Fruit fly (Drosophila melanogaster) whole organism, prepupa: ENCODE results near the gene CtBP.

Source experiments
- Blimp-1 ChIP-seq: fragments of 200-800 bp; sonication (Bioruptor generic); optimal IDR thresholded peaks from 3 replicates; lab custom pipeline; 2017; ENCODE audit warnings: missing biosample characterization, missing genetic modification characterization, mild to moderate bottlenecking, moderate library complexity, missing genetic modification reagents
- CG10631 ChIP-seq: fragments of 200-800 bp; sonication (Bioruptor generic); optimal IDR thresholded peaks from 2 replicates; lab custom pipeline; 2016; ENCODE audit warnings: missing biosample characterization, missing genetic modification characterization
- CG11294 ChIP-seq: fragments of 200-800 bp; sonication (Bioruptor generic); IDR thresholded peaks from 2 replicates; pipeline ENCODE4 v1.3.6; 2022; ENCODE audit warnings: missing biosample characterization, missing genetic modification characterization
- CG11902 ChIP-seq: fragments of 200-800 bp; sonication (Bioruptor generic); optimal IDR thresholded peaks from 3 replicates; lab custom pipeline; 2016; ENCODE audit warnings: missing biosample characterization, missing genetic modification characterization
- CG16779 ChIP-seq: fragments of 200-800 bp; sonication (Bioruptor generic); optimal IDR thresholded peaks from 3 replicates; lab custom pipeline; 2017; ENCODE audit warnings: missing biosample characterization, mild to moderate bottlenecking, missing genetic modification characterization
- CG32006 ChIP-seq: fragments of 200-800 bp; sonication (Bioruptor generic); optimal IDR thresholded peaks from 3 replicates; lab custom pipeline; 2017; ENCODE audit warnings: missing biosample characterization, mild to moderate bottlenecking, missing genetic modification characterization
- CG6276 ChIP-seq: fragments of 200-800 bp; sonication (Bioruptor generic); optimal IDR thresholded peaks from 2 replicates; lab custom pipeline; 2017; ENCODE audit warnings: missing biosample characterization, mild to moderate bottlenecking, missing genetic modification characterization
- CG6808 ChIP-seq: fragments of 200-800 bp; sonication (Bioruptor generic); optimal IDR thresholded peaks from 3 replicates; lab custom pipeline; 2017; ENCODE audit warnings: missing biosample characterization, missing genetic modification characterization, mild to moderate bottlenecking, moderate library complexity, missing genetic modification reagents
- CG7368 ChIP-seq: fragments of 200-800 bp; sonication (Bioruptor generic); optimal IDR thresholded peaks from 3 replicates; lab custom pipeline; 2016; ENCODE audit warnings: missing biosample characterization, missing genetic modification characterization
- CG8119 ChIP-seq: fragments of 200-800 bp; sonication (Bioruptor generic); IDR thresholded peaks from 3 replicates; pipeline ENCODE4 v1.3.6; 2022; ENCODE audit warnings: missing biosample characterization, missing genetic modification characterization
- Eip78C ChIP-seq: fragments of 200-800 bp; sonication (Bioruptor generic); peaks from one replicate; lab custom pipeline; 2016; ENCODE audit warnings: missing biosample characterization, missing genetic modification characterization
- Ets96B ChIP-seq: fragments of 200-800 bp; optimal IDR thresholded peaks from 2 replicates; lab custom pipeline; 2019; ENCODE audit warnings: missing biosample characterization, mild to moderate bottlenecking, missing genetic modification characterization, moderate library complexity
- Gug ChIP-seq: fragments of 200-800 bp; sonication (Bioruptor generic); IDR thresholded peaks from 2 replicates; pipeline ENCODE4 v1.3.6; 2022; ENCODE audit warnings: missing biosample characterization, missing genetic modification characterization
- Hr39 ChIP-seq: fragments of 200-800 bp; sonication (Bioruptor generic); optimal IDR thresholded peaks from 2 replicates; lab custom pipeline; 2016; ENCODE audit warnings: missing biosample characterization, missing genetic modification characterization
- Hr4 ChIP-seq: fragments of 200-800 bp; sonication (Bioruptor generic); optimal IDR thresholded peaks from 3 replicates; lab custom pipeline; 2016; ENCODE audit warnings: missing biosample characterization, missing genetic modification characterization
- Met ChIP-seq: fragments of 200-800 bp; sonication (Bioruptor generic); optimal IDR thresholded peaks from 3 replicates; lab custom pipeline; 2016; ENCODE audit warnings: missing biosample characterization, missing genetic modification characterization
- OdsH ChIP-seq: fragments of 200-800 bp; sonication (Bioruptor generic); optimal IDR thresholded peaks from 3 replicates; lab custom pipeline; 2016; ENCODE audit warnings: missing biosample characterization, missing genetic modification characterization
- Sox102F ChIP-seq: fragments of 200-800 bp; sonication (Bioruptor generic); optimal IDR thresholded peaks from 2 replicates; lab custom pipeline; 2016; ENCODE audit warnings: missing biosample characterization, mild to moderate bottlenecking, missing genetic modification characterization
- Sox14 ChIP-seq: fragments of 200-800 bp; sonication (Bioruptor generic); optimal IDR thresholded peaks from 3 replicates; lab custom pipeline; 2016; ENCODE audit warnings: missing biosample characterization, missing genetic modification characterization
- Sox15 ChIP-seq: fragments of 200-800 bp; sonication (Bioruptor generic); optimal IDR thresholded peaks from 3 replicates; lab custom pipeline; 2016; ENCODE audit warnings: missing biosample characterization, missing genetic modification characterization
- acj6 ChIP-seq: fragments of 200-800 bp; sonication (Bioruptor generic); optimal IDR thresholded peaks from 3 replicates; lab custom pipeline; 2016; ENCODE audit warnings: missing biosample characterization, missing genetic modification characterization
- cyc ChIP-seq: fragments of 200-800 bp; sonication (Bioruptor generic); optimal IDR thresholded peaks from 3 replicates; lab custom pipeline; 2016; ENCODE audit warnings: missing biosample characterization, missing genetic modification characterization
- dac ChIP-seq: fragments of 200-800 bp; sonication (Bioruptor generic); optimal IDR thresholded peaks from 2 replicates; lab custom pipeline; 2017; ENCODE audit warnings: missing biosample characterization, mild to moderate bottlenecking, missing genetic modification characterization
- dsx ChIP-seq: fragments of 200-800 bp; optimal IDR thresholded peaks from 3 replicates; lab custom pipeline; 2019; ENCODE audit warnings: missing biosample characterization, mild to moderate bottlenecking, missing genetic modification characterization, moderate library complexity; ENCODE audit not compliant: poor library complexity, severe bottlenecking
- eg ChIP-seq: fragments of 200-800 bp; sonication (Bioruptor generic); IDR thresholded peaks from 3 replicates; pipeline ENCODE4 v1.3.6; 2022; ENCODE audit warnings: missing biosample characterization, missing genetic modification characterization
- esn ChIP-seq: fragments of 200-800 bp; sonication (Bioruptor generic); optimal IDR thresholded peaks from 2 replicates; lab custom pipeline; 2016; ENCODE audit warnings: missing biosample characterization, mild to moderate bottlenecking, missing genetic modification characterization, moderate library complexity
- fd59A ChIP-seq: fragments of 200-800 bp; sonication (Bioruptor generic); optimal IDR thresholded peaks from 2 replicates; lab custom pipeline; 2017; ENCODE audit warnings: missing biosample characterization, mild to moderate bottlenecking, missing genetic modification characterization, missing genetic modification reagents
- fd85E ChIP-seq: fragments of 200-800 bp; sonication (Bioruptor generic); optimal IDR thresholded peaks from 3 replicates; lab custom pipeline; 2016; ENCODE audit warnings: missing biosample characterization, missing genetic modification characterization
- fkh ChIP-seq: fragments of 200-800 bp; sonication (Bioruptor generic); optimal IDR thresholded peaks from 3 replicates; lab custom pipeline; 2017; ENCODE audit warnings: missing biosample characterization, mild to moderate bottlenecking, missing genetic modification characterization, moderate library complexity
- lz ChIP-seq: fragments of 200-800 bp; sonication (Bioruptor generic); optimal IDR thresholded peaks from 3 replicates; lab custom pipeline; 2016; ENCODE audit warnings: missing biosample characterization, missing genetic modification characterization
- net ChIP-seq: fragments of 200-800 bp; sonication (Bioruptor generic); optimal IDR thresholded peaks from 3 replicates; lab custom pipeline; 2016; ENCODE audit warnings: missing biosample characterization, missing genetic modification characterization
- pdm3 ChIP-seq: fragments of 200-800 bp; sonication (Bioruptor generic); optimal IDR thresholded peaks from 3 replicates; lab custom pipeline; 2016; ENCODE audit warnings: missing biosample characterization, missing genetic modification characterization
- salr ChIP-seq, 2 experiments: fragments of 200-800 bp; sonication (Bioruptor generic); optimal IDR thresholded peaks; 3 replicates each; lab custom pipeline; 2016 to 2018; ENCODE audit warnings: missing biosample characterization in 2 of 2, missing genetic modification characterization in 2 of 2, mild to moderate bottlenecking in 1 of 2
- spab ChIP-seq: fragments of 200-800 bp; sonication (Bioruptor generic); optimal IDR thresholded peaks from 2 replicates; lab custom pipeline; 2017; ENCODE audit warnings: missing biosample characterization, mild to moderate bottlenecking, missing genetic modification characterization, missing genetic modification reagents
- ss ChIP-seq, 2 experiments: fragments of 200-800 bp; sonication (Bioruptor generic); optimal IDR thresholded peaks; 2 replicates in 1 of 2; 3 replicates in 1 of 2; lab custom pipeline; 2017 to 2018; ENCODE audit warnings: mild to moderate bottlenecking in 2 of 2, missing biosample characterization in 2 of 2, missing genetic modification characterization in 2 of 2, moderate library complexity in 1 of 2
- topi ChIP-seq: fragments of 200-800 bp; sonication (Bioruptor generic); optimal IDR thresholded peaks from 3 replicates; lab custom pipeline; 2016; ENCODE audit warnings: missing biosample characterization, missing genetic modification characterization

Gene CtBP

dm6 chr3R:13070011-13070619, 58.7 kb downstream of the CtBP start:
- TF ChIP-seq Hr39 (GFP tag; lab: Kevin White, UChicago) (no peak), OdsH (GFP tag; lab: Kevin White, UChicago) (no peak), cyc (GFP tag; lab: Kevin White, UChicago) (no peak), CG6276 (GFP tag; lab: Kevin White, UChicago) (no peak), eg (no peak), dsx (GFP tag; lab: Kevin White, UChicago) (no peak), CG8119 (GFP tag; lab: Robert Waterston, UW) (no peak), Ets96B (no peak)

dm6 chr3R:13072052-13072451, 60.6 kb downstream of the CtBP start:
- no peak for TF ChIP-seq fkh (GFP tag; lab: Kevin White, UChicago)
- no peak for TF ChIP-seq dsx (GFP tag; lab: Kevin White, UChicago)
- TF ChIP-seq CG32006 (GFP tag; lab: Kevin White, UChicago): no peak
- TF ChIP-seq esn (GFP tag; lab: Kevin White, UChicago): no peak
- TF ChIP-seq salr (GFP tag; optimal IDR thresholded peaks at IDR 0.05; lab: Kevin White, UChicago): no peak
- TF ChIP-seq Met: no peak
- no peak for TF ChIP-seq Hr4 (GFP tag; lab: Kevin White, UChicago)
- no peak for TF ChIP-seq cyc (GFP tag; lab: Kevin White, UChicago)
- TF ChIP-seq CG6808 (GFP tag; lab: Kevin White, UChicago): no peak
- TF ChIP-seq dac (GFP tag; lab: Kevin White, UChicago): no peak
- no peak for TF ChIP-seq CG8119 (GFP tag; lab: Robert Waterston, UW)
- no peak for TF ChIP-seq spab
- no peak for TF ChIP-seq Eip78C (GFP tag; lab: Kevin White, UChicago)
- TF ChIP-seq net (GFP tag; lab: Kevin White, UChicago): no peak
- no peak for TF ChIP-seq lz (GFP tag; lab: Kevin White, UChicago)
- no peak for TF ChIP-seq CG7368 (GFP tag; lab: Kevin White, UChicago)
- TF ChIP-seq CG10631 (GFP tag; lab: Kevin White, UChicago): no peak
- no peak for TF ChIP-seq CG16779
- no peak for TF ChIP-seq fd85E (GFP tag; lab: Kevin White, UChicago)
- no peak for TF ChIP-seq Blimp-1 (GFP tag; lab: Kevin White, UChicago)

- no peak for TF ChIP-seq eg
- TF ChIP-seq Sox102F (GFP tag; lab: Kevin White, UChicago): no peak
- TF ChIP-seq CG11902 (GFP tag; lab: Kevin White, UChicago): no peak
- TF ChIP-seq Eip78C (GFP tag; lab: Kevin White, UChicago): peak; percentile 3
Observed at dm6 chr3R:13073174-13073573, 61.7 kb downstream of the CtBP start.

DNA sequence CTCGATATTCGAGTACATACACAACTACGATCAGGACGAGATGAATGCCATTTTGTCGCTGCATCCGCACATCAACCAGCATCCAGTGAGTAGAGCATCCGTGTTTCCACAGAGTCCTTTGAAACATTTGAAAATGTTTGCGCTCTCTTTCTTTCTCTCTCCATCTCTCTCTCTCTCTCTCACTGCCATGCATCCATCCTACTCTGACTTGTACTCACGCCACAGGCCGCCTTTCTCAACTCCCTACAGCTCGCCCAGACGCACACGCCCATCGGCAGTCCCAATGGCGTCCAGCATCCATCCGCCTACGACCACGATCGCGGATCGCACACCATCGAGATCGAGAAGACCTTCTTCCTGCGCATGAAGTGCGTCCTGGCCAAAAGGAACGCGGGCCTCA, 63.1 kb downstream of the CtBP start:
- TF ChIP-seq pdm3 (GFP tag; lab: Kevin White, UChicago) (no peak), lz (GFP tag; lab: Kevin White, UChicago) (no peak), Sox14 (GFP tag; lab: Kevin White, UChicago) (no peak), Blimp-1 (GFP tag; lab: Kevin White, UChicago) (no peak), topi (no peak), CG6276 (GFP tag; lab: Kevin White, UChicago) (no peak), CG8119 (GFP tag; lab: Robert Waterston, UW) (no peak), CG11902 (GFP tag; lab: Kevin White, UChicago) (no peak), CG10631 (GFP tag; lab: Kevin White, UChicago) (no peak), Sox15 (no peak), CG16779 (no peak), Gug (GFP tag; lab: Robert Waterston, UW) (no peak), acj6 (GFP tag; lab: Kevin White, UChicago) (no peak), fd85E (GFP tag; lab: Kevin White, UChicago) (no peak), ss (GFP tag; optimal IDR thresholded peaks at IDR 0.05; lab: Kevin White, UChicago) (no peak), fd59A (GFP tag; lab: Kevin White, UChicago) (no peak), dsx (GFP tag; lab: Kevin White, UChicago) (no peak), CG32006 (GFP tag; lab: Kevin White, UChicago) (no peak), CG11294 (GFP tag; lab: Robert Waterston, UW) (no peak), dac (GFP tag; lab: Kevin White, UChicago) (no peak)
- TF ChIP-seq, all 60 proteins: peak for 0
